Worm (Caenorhabditis elegans) whole organism, late embryonic: ENCODE measurements around the gene drh-1.
A peak's percentile ranks its signal among the peaks of the same experiment; 100 is the strongest.

ENCODE experiments used
- C38D4.7 ChIP-seq: fragments of 200-800 bp; sonication (Bioruptor generic); optimal IDR thresholded peaks from 2 replicates; lab custom pipeline; 2018; ENCODE audit warnings: mild to moderate bottlenecking, missing genetic modification characterization, moderate library complexity, missing compliant biosample characterization
- F13H6.1 ChIP-seq: sonication (generic microtip); optimal IDR thresholded peaks from 2 replicates; lab custom pipeline; 2016; ENCODE audit warnings: missing genetic modification characterization, missing compliant biosample characterization
- K02D7.2 ChIP-seq: sonication (generic microtip); optimal IDR thresholded peaks from 2 replicates; lab custom pipeline; 2017; ENCODE audit warnings: mild to moderate bottlenecking, missing genetic modification characterization, missing compliant biosample characterization
- K09A11.1 ChIP-seq: sonication (generic microtip); optimal IDR thresholded peaks from 2 replicates; lab custom pipeline; 2017; ENCODE audit warnings: antibody characterized with exemption, mild to moderate bottlenecking, missing genetic modification characterization, missing compliant biosample characterization; ENCODE audit not compliant: insufficient read depth
- Y22D7AL.16 ChIP-seq: sonication (generic microtip); optimal IDR thresholded peaks from 2 replicates; lab custom pipeline; 2016; ENCODE audit warnings: missing genetic modification characterization, missing compliant biosample characterization
- ahr-1 ChIP-seq: sonication (generic microtip); optimal IDR thresholded peaks from 2 replicates; lab custom pipeline; 2016; ENCODE audit warnings: missing genetic modification characterization, missing compliant biosample characterization
- ama-1 ChIP-seq: fragments of 150-350 bp; optimal IDR thresholded peaks from 2 replicates; lab custom pipeline; 2014
- ceh-18 ChIP-seq: sonication (generic microtip); optimal IDR thresholded peaks from 2 replicates; lab custom pipeline; 2016; ENCODE audit warnings: missing genetic modification characterization, missing compliant biosample characterization
- ceh-19 ChIP-seq: fragments of 200-800 bp; sonication (Bioruptor generic); optimal IDR thresholded peaks from 2 replicates; lab custom pipeline; 2018; ENCODE audit warnings: mild to moderate bottlenecking, missing genetic modification characterization, missing compliant biosample characterization
- ceh-2 ChIP-seq: sonication (generic microtip); optimal IDR thresholded peaks from 2 replicates; lab custom pipeline; 2016; ENCODE audit warnings: missing genotype, missing genetic modification characterization, missing compliant biosample characterization
- che-1 ChIP-seq: sonication (generic microtip); optimal IDR thresholded peaks from 2 replicates; lab custom pipeline; 2016; ENCODE audit warnings: mild to moderate bottlenecking, missing genetic modification characterization, missing compliant biosample characterization
- dve-1 ChIP-seq: sonication (generic microtip); optimal IDR thresholded peaks from 2 replicates; lab custom pipeline; 2017; ENCODE audit warnings: antibody characterized with exemption, mild to moderate bottlenecking, missing genetic modification characterization, missing compliant biosample characterization
- elt-2 ChIP-seq: sonication (generic microtip); optimal IDR thresholded peaks from 2 replicates; lab custom pipeline; 2016; ENCODE audit warnings: missing genetic modification reagents, missing genetic modification characterization, missing compliant biosample characterization
- elt-4 ChIP-seq: sonication (generic microtip); optimal IDR thresholded peaks from 2 replicates; lab custom pipeline; 2016; ENCODE audit warnings: missing genetic modification characterization, missing compliant biosample characterization
- ets-4 ChIP-seq: sonication (generic microtip); optimal IDR thresholded peaks from 2 replicates; lab custom pipeline; 2016; ENCODE audit warnings: missing genetic modification characterization, missing compliant biosample characterization
- eyg-1 ChIP-seq: sonication (generic microtip); optimal IDR thresholded peaks from 2 replicates; lab custom pipeline; 2016; ENCODE audit warnings: missing genotype, missing genetic modification characterization, missing compliant biosample characterization
- fax-1 ChIP-seq: sonication (generic microtip); optimal IDR thresholded peaks from 2 replicates; lab custom pipeline; 2016; ENCODE audit warnings: missing genotype, missing genetic modification characterization, missing compliant biosample characterization
- fkh-10 ChIP-seq: fragments of 150-350 bp; optimal IDR thresholded peaks from 2 replicates; lab custom pipeline; 2014; ENCODE audit warnings: missing biosample characterization, missing genetic modification reagents, missing genetic modification characterization
- fkh-6 ChIP-seq: sonication (generic microtip); optimal IDR thresholded peaks from 2 replicates; lab custom pipeline; 2016; ENCODE audit warnings: missing genetic modification characterization, missing compliant biosample characterization
- hlh-13 ChIP-seq: fragments of 200-800 bp; sonication (Bioruptor generic); optimal IDR thresholded peaks from 2 replicates; lab custom pipeline; 2018; ENCODE audit warnings: mild to moderate bottlenecking, missing genetic modification characterization, missing compliant biosample characterization
- hlh-15 ChIP-seq: sonication (generic microtip); optimal IDR thresholded peaks from 2 replicates; lab custom pipeline; 2016; ENCODE audit warnings: missing genetic modification characterization, missing compliant biosample characterization
- hlh-30 ChIP-seq: sonication (generic microtip); optimal IDR thresholded peaks from 2 replicates; lab custom pipeline; 2017; ENCODE audit warnings: antibody characterized with exemption, missing genetic modification characterization, missing compliant biosample characterization; ENCODE audit not compliant: insufficient read depth
- hlh-6 ChIP-seq: sonication (generic microtip); optimal IDR thresholded peaks from 2 replicates; lab custom pipeline; 2016; ENCODE audit warnings: missing genotype, missing genetic modification characterization, missing compliant biosample characterization
- hlh-8 ChIP-seq: sonication (generic microtip); optimal IDR thresholded peaks from 2 replicates; lab custom pipeline; 2016; ENCODE audit warnings: missing genotype, missing genetic modification characterization, missing compliant biosample characterization
- lim-6 ChIP-seq: sonication (generic microtip); optimal IDR thresholded peaks from 2 replicates; lab custom pipeline; 2016; ENCODE audit warnings: missing genetic modification characterization, missing compliant biosample characterization
- lin-11 ChIP-seq: fragments of 200-800 bp; sonication (Bioruptor generic); optimal IDR thresholded peaks from 2 replicates; lab custom pipeline; 2018; ENCODE audit warnings: mild to moderate bottlenecking, missing genetic modification characterization, missing compliant biosample characterization
- madf-2 ChIP-seq: sonication (generic microtip); optimal IDR thresholded peaks from 2 replicates; lab custom pipeline; 2017; ENCODE audit warnings: missing genetic modification characterization, missing compliant biosample characterization
- nfya-1 ChIP-seq: sonication (generic microtip); optimal IDR thresholded peaks from 2 replicates; lab custom pipeline; 2017; ENCODE audit warnings: missing genetic modification characterization, mild to moderate bottlenecking, missing compliant biosample characterization, antibody characterized with exemption, moderate library complexity
- nhr-11 ChIP-seq: fragments of 150-350 bp; optimal IDR thresholded peaks from 2 replicates; lab custom pipeline; 2014; ENCODE audit warnings: missing biosample characterization, missing genetic modification characterization
- nhr-232 ChIP-seq: sonication (generic microtip); optimal IDR thresholded peaks from 2 replicates; lab custom pipeline; 2016; ENCODE audit warnings: missing genetic modification characterization, missing compliant biosample characterization
- odd-2 ChIP-seq: sonication (generic microtip); optimal IDR thresholded peaks from 2 replicates; lab custom pipeline; 2017; ENCODE audit warnings: antibody characterized with exemption, mild to moderate bottlenecking, missing genetic modification characterization, missing compliant biosample characterization
- pag-3 ChIP-seq: sonication (generic microtip); optimal IDR thresholded peaks from 2 replicates; lab custom pipeline; 2016; ENCODE audit warnings: missing compliant biosample characterization, missing genetic modification characterization, borderline replicate concordance
- pax-1 ChIP-seq: fragments of 150-350 bp; optimal IDR thresholded peaks from 2 replicates; lab custom pipeline; 2014; ENCODE audit warnings: missing biosample characterization, missing genetic modification characterization
- pha-2 ChIP-seq: sonication (generic microtip); optimal IDR thresholded peaks from 2 replicates; lab custom pipeline; 2017; ENCODE audit warnings: mild to moderate bottlenecking, missing genetic modification characterization, missing compliant biosample characterization
- pha-4 ChIP-seq: fragments of 150-350 bp; optimal IDR thresholded peaks from 2 replicates; lab custom pipeline; 2018; ENCODE audit warnings: missing biosample characterization, missing genetic modification reagents, missing genetic modification characterization
- ref-2 ChIP-seq: sonication (generic microtip); optimal IDR thresholded peaks from 2 replicates; lab custom pipeline; 2016; ENCODE audit warnings: missing genetic modification characterization, missing compliant biosample characterization
- rnt-1 ChIP-seq: sonication (generic microtip); optimal IDR thresholded peaks from 2 replicates; lab custom pipeline; 2016; ENCODE audit warnings: missing genetic modification characterization, missing compliant biosample characterization
- sdc-2 ChIP-seq: sonication (generic microtip); optimal IDR thresholded peaks from 2 replicates; lab custom pipeline; 2016; ENCODE audit warnings: missing genotype, missing genetic modification characterization, missing compliant biosample characterization
- sox-2 ChIP-seq: fragments of 200-800 bp; sonication (Bioruptor generic); IDR thresholded peaks from 2 replicates; pipeline ENCODE4 v1.3.6; 2022; ENCODE audit warnings: missing genetic modification reagents, missing genetic modification characterization, missing compliant biosample characterization
- tbx-2 ChIP-seq: sonication (generic microtip); optimal IDR thresholded peaks from 2 replicates; lab custom pipeline; 2016; ENCODE audit warnings: missing genetic modification characterization, missing compliant biosample characterization
- tbx-7 ChIP-seq: sonication (generic microtip); optimal IDR thresholded peaks from 2 replicates; lab custom pipeline; 2016; ENCODE audit warnings: missing genotype, missing genetic modification characterization, missing compliant biosample characterization
- ttx-3 ChIP-seq: sonication (generic microtip); optimal IDR thresholded peaks from 2 replicates; lab custom pipeline; 2016; ENCODE audit warnings: missing genetic modification reagents, missing genetic modification characterization, missing compliant biosample characterization
- unc-3 ChIP-seq, 2 experiments: fragments of 200-800 bp in 1 of 2; sonication (Bioruptor generic) in 1 of 2; sonication (generic microtip) in 1 of 2; conservative IDR thresholded peaks in 1 of 2; optimal IDR thresholded peaks in 1 of 2; 2 replicates each; pipeline versions ENCODE4 v1.3.6 to Lab custom; 2016 to 2022; ENCODE audit warnings: missing compliant biosample characterization in 2 of 2, missing genetic modification characterization in 2 of 2, missing genetic modification reagents in 1 of 2
- unc-42 ChIP-seq: sonication (generic microtip); optimal IDR thresholded peaks from 2 replicates; lab custom pipeline; 2016; ENCODE audit warnings: missing genotype, missing genetic modification characterization, missing compliant biosample characterization
- zip-5 ChIP-seq: sonication (generic microtip); optimal IDR thresholded peaks from 2 replicates; lab custom pipeline; 2016; ENCODE audit warnings: missing genetic modification characterization, missing compliant biosample characterization
- ztf-16 ChIP-seq: sonication (generic microtip); optimal IDR thresholded peaks from 2 replicates; lab custom pipeline; 2017; ENCODE audit warnings: missing genetic modification characterization, missing compliant biosample characterization

drh-1 gene

ce11 chrIV:6631704-6632272 lies 18.6 kb upstream of the drh-1 start, which contains the start of the genes cest-5.1 and C01B10.9 (continued):
- TF ChIP-seq hlh-30 (no peak), F13H6.1 (tag; lab: Kevin White, UChicago) (peak; percentile 58), pag-3 (tag; lab: Kevin White, UChicago) (no peak), nhr-232 (tag; lab: Kevin White, UChicago) (no peak), ceh-19 (GFP tag; lab: Kevin White, UChicago) (no peak), lin-11 (tag; lab: Kevin White, UChicago) (no peak), tbx-7 (peak; percentile 84), elt-2 (tag; lab: Kevin White, UChicago) (peak; percentile 75), hlh-8 (peak; percentile 68), rnt-1 (peak; percentile 52), ahr-1 (tag; lab: Kevin White, UChicago) (no peak), pax-1 (tag; lab: Kevin White, UChicago) (no peak), sdc-2 (peak; percentile 43), sox-2 (GFP tag; lab: Robert Waterston, UW) (no peak), fkh-6 (tag; lab: Kevin White, UChicago) (peak; percentile 49), ref-2 (tag; lab: Kevin White, UChicago) (no peak), ets-4 (peak; percentile 90), eyg-1 (tag; lab: Kevin White, UChicago) (peak; percentile 17), C38D4.7 (GFP tag; lab: Kevin White, UChicago) (no peak), unc-42 (tag; lab: Kevin White, UChicago) (peak; percentile 56), nhr-11 (tag; lab: Kevin White, UChicago) (no peak), pha-2 (tag; lab: Kevin White, UChicago) (peak; percentile 6), K09A11.1 (tag; lab: Kevin White, UChicago) (no peak), ceh-18 (no peak), pha-4 (tag; lab: Kevin White, UChicago) (no peak), zip-5 (peak; percentile 74), hlh-6 (no peak), odd-2 (tag; lab: Kevin White, UChicago) (no peak), Y22D7AL.16 (tag; lab: Kevin White, UChicago) (no peak), che-1 (tag; lab: Kevin White, UChicago) (no peak), tbx-2 (tag; lab: Kevin White, UChicago) (peak; percentile 82), lim-6 (peak; percentile 33), ama-1 (lab: Kevin White, UChicago) (no peak), dve-1 (tag; lab: Kevin White, UChicago) (no peak), hlh-15 (tag; lab: Kevin White, UChicago) (no peak), unc-3 (GFP tag; conservative IDR thresholded peaks at IDR 0.05; lab: Robert Waterston, UW) (no peak), unc-3 (tag; optimal IDR thresholded peaks at IDR 0.05; lab: Kevin White, UChicago) (peak; percentile 23), fkh-10 (no peak), elt-4 (tag; lab: Kevin White, UChicago) (no peak), K02D7.2 (no peak), nfya-1 (tag; lab: Kevin White, UChicago) (peak; percentile 5), ceh-2 (tag; lab: Kevin White, UChicago) (peak; percentile 90), ztf-16 (tag; lab: Kevin White, UChicago) (no peak), hlh-13 (GFP tag; lab: Kevin White, UChicago) (no peak), madf-2 (tag; lab: Kevin White, UChicago) (no peak), fax-1 (tag; lab: Kevin White, UChicago) (peak; percentile 45), ttx-3 (no peak)
- TF ChIP-seq, all 69 proteins: peak for 24
